Fruit fly (Drosophila melanogaster) whole organism: ENCODE measurements around the gene Ets21C.

Experiments
- CG8478 ChIP-seq: fragments of >200 bp; optimal IDR thresholded peaks from 2 replicates; lab custom pipeline; 2018; ENCODE audit warnings: inconsistent platforms
- Dll ChIP-seq: fragments of >200 bp; optimal IDR thresholded peaks from 2 replicates; lab custom pipeline; 2017
- EcR ChIP-seq, 2 experiments: fragments of >200 bp; optimal IDR thresholded peaks; 2 replicates each; lab custom pipeline; 2017; ENCODE audit warnings: missing biosample characterization in 2 of 2, missing genetic modification characterization in 2 of 2, missing genetic modification reagents in 2 of 2
- psq ChIP-seq: fragments of >200 bp; optimal IDR thresholded peaks from 2 replicates; lab custom pipeline; 2017

- TF ChIP-seq psq (lab: Kevin White, UChicago) = no peak
- no peak for TF ChIP-seq Dll
- TF ChIP-seq EcR (GFP tag; optimal IDR thresholded peaks at IDR 0.05; lab: Kevin White, UChicago) = no peak
- TF ChIP-seq CG8478 (lab: Kevin White, UChicago) = no peak
Observed at dm6 chr2L:597771-598170, 45.0 kb upstream of the Ets21C start.
